Worm (Caenorhabditis elegans): ENCODE measurements around the gene C07G3.10.

The C07G3.10 gene

DNA sequence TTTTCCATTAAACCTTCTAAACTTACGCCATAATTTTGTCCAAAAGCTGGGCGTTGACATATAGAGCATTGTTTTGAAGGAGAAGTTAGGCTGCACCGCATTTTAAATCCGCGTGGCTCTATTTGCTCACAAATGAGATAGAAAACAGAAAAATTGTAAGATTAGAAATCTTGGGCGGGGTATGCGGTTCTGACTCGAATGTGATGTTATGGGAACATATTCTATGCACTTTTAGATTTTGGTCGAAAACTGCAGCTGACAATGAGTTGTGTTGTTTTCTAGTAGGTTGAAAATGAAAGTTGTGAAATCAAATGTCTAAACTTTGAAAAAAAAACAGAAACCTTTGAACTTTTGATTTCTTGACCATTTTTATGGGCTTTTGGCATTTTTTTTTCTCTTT lies 41.2 kb downstream of the C07G3.10 start, which contains the start of gene nhr-222:
Gene nhr-222 (minus strand): TSS at position 101 of the 400 bp plus-strand sequence.
- TF ChIP-seq Y56A3A.18 (GFP tag; IDR thresholded peaks at IDR 0.05), result no peak
- no peak for TF ChIP-seq gei-17 (GFP tag; optimal IDR thresholded peaks at IDR 0.05)
- TF ChIP-seq ztf-25 (GFP tag; IDR thresholded peaks at IDR 0.05), result no peak
- TF ChIP-seq attf-3 (GFP tag; conservative IDR thresholded peaks at IDR 0.05), result no peak
- TF ChIP-seq lsl-1 (GFP tag; optimal IDR thresholded peaks at IDR 0.05), result no peak
- no peak for TF ChIP-seq attf-5 (GFP tag; optimal IDR thresholded peaks at IDR 0.05)
- no peak for TF ChIP-seq F57C9.4 (tag; optimal IDR thresholded peaks at IDR 0.05)
- TF ChIP-seq Y79H2A.3 (GFP tag; conservative IDR thresholded peaks at IDR 0.05), result no peak
- no peak for TF ChIP-seq pbrm-1 (GFP tag; IDR thresholded peaks at IDR 0.05)
- no peak for TF ChIP-seq ceh-91 (GFP tag; IDR thresholded peaks at IDR 0.05)
- TF ChIP-seq attf-6 (GFP tag; IDR thresholded peaks at IDR 0.05), result no peak
- TF ChIP-seq ztf-18 (tag; optimal IDR thresholded peaks at IDR 0.05), result no peak
- TF ChIP-seq ceh-40 (GFP tag; IDR thresholded peaks at IDR 0.05), result no peak
- TF ChIP-seq F10E7.11 (tag; optimal IDR thresholded peaks at IDR 0.05), result no peak
- TF ChIP-seq let-526 (GFP tag; IDR thresholded peaks at IDR 0.05), result no peak
- no peak for TF ChIP-seq K12H6.12 (tag; optimal IDR thresholded peaks at IDR 0.05)
- no peak for TF ChIP-seq tbp1 (GFP tag; optimal IDR thresholded peaks at IDR 0.05)

DNA sequence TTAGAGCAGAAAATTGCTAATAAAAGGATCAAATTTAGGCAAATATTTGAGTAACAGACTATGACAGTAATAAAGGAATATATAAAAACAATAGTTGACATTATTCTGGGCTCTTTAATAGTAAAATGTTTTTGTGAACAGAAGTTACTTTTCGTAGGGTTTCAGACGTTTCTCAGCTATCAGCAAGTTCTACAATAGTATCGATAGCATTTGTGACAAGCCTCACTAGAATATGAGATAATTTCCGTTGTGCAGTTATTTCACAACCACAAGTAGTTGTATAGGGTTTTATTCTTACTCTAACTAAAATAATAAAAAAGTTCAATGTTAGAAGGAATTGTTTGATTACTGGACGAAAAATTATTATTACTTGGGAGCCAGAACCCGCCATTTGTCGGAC lies 44.4 kb downstream of the C07G3.10 start, which contains the start of gene srbc-68:
Gene srbc-68 (minus strand): TSS at position 101 of the 400 bp plus-strand sequence.
- no peak for TF ChIP-seq ceh-91 (GFP tag; IDR thresholded peaks at IDR 0.05)
- TF ChIP-seq ceh-79 (tag; optimal IDR thresholded peaks at IDR 0.05), result no peak
- TF ChIP-seq dpl-1 (GFP tag; optimal IDR thresholded peaks at IDR 0.05), result no peak

DNA sequence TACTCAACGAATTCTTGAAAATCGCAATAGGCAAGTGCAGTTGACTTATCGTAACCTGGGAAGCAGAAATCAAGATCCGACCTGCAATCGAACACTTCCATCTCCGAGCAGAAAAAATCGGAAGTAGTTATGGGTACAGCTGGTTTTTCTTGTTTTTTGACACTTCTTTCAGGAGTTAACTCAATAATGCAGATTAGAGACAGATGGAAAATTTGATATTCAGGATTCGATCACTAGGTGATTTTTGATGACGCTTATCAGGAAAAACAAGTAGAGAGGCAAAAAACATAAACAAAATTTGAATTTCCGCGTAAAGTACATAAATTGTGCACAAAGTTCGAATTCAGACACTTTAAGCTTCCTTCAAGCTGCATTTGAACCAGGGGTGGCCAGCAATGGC lies 46.7 kb downstream of the C07G3.10 start, which contains the start of gene srw-130:
Gene srw-130 (minus strand): TSS at position 101 of the 400 bp plus-strand sequence.
- TF ChIP-seq die-1 (tag; optimal IDR thresholded peaks at IDR 0.05) (no peak), ekl-4 (GFP tag; IDR thresholded peaks at IDR 0.05) (no peak), nfya-1 (tag; optimal IDR thresholded peaks at IDR 0.05; ENCODE audit: borderline replicate concordance, insufficient read depth) (no peak), tbp1 (GFP tag; optimal IDR thresholded peaks at IDR 0.05) (no peak), Y53G8AR.9 (GFP tag; conservative IDR thresholded peaks at IDR 0.05) (no peak), ztf-18 (tag; optimal IDR thresholded peaks at IDR 0.05) (no peak), lin-54 (GFP tag; optimal IDR thresholded peaks at IDR 0.05) (no peak), lin-40 (tag; optimal IDR thresholded peaks at IDR 0.05) (no peak), madf-8 (GFP tag; conservative IDR thresholded peaks at IDR 0.05) (no peak), efl-1 (GFP tag; optimal IDR thresholded peaks at IDR 0.05) (no peak), ceh-58 (GFP tag; IDR thresholded peaks at IDR 0.05) (no peak), ztf-6 (GFP tag; IDR thresholded peaks at IDR 0.05) (no peak), ztf-3 (GFP tag; optimal IDR thresholded peaks at IDR 0.05) (no peak), tbx-9 (tag; optimal IDR thresholded peaks at IDR 0.05; ENCODE audit: borderline replicate concordance) (no peak), F55B11.4 (tag; optimal IDR thresholded peaks at IDR 0.05; ENCODE audit: borderline replicate concordance, insufficient read depth) (no peak), F37B4.10 (GFP tag; IDR thresholded peaks at IDR 0.05) (no peak), rec-8 (tag; optimal IDR thresholded peaks at IDR 0.05) (no peak), B0336.3 (GFP tag; IDR thresholded peaks at IDR 0.05) (no peak), attf-5 (GFP tag; optimal IDR thresholded peaks at IDR 0.05) (no peak), hsf-1 (GFP tag; IDR thresholded peaks at IDR 0.05) (no peak)

All from whole organism, young adult.